Fruit fly (Drosophila melanogaster) whole organism, embryonic: ENCODE results near the gene CG16985.

ENCODE experiments used
- Asciz ChIP-seq: fragments of 200-800 bp; sonication (Bioruptor generic); optimal IDR thresholded peaks from 2 replicates; lab custom pipeline; 2017; ENCODE audit warnings: missing biosample characterization, mild to moderate bottlenecking, missing genetic modification characterization, missing genetic modification reagents
- BEAF-32 ChIP-seq: fragments of 200-800 bp; sonication (Bioruptor generic); optimal IDR thresholded peaks from 3 replicates; lab custom pipeline; 2017; ENCODE audit warnings: missing biosample characterization, missing genetic modification characterization, mild to moderate bottlenecking, moderate library complexity, missing genetic modification reagents
- Blimp-1 ChIP-seq: fragments of 200-800 bp; sonication (Bioruptor generic); optimal IDR thresholded peaks from 3 replicates; lab custom pipeline; 2018; ENCODE audit warnings: missing biosample characterization, missing genetic modification characterization, mild to moderate bottlenecking, moderate library complexity, missing genetic modification reagents
- CG10274 ChIP-seq: fragments of 200-800 bp; sonication (Bioruptor generic); optimal IDR thresholded peaks from 3 replicates; lab custom pipeline; 2017; ENCODE audit warnings: missing biosample characterization, mild to moderate bottlenecking, missing genetic modification characterization
- CG12659 ChIP-seq: fragments of 200-800 bp; sonication (Bioruptor generic); optimal IDR thresholded peaks from 3 replicates; lab custom pipeline; 2017; ENCODE audit warnings: mild to moderate bottlenecking, missing biosample characterization, missing genetic modification reagents, missing genetic modification characterization
- CG12769 ChIP-seq: fragments of 200-800 bp; sonication (Bioruptor generic); optimal IDR thresholded peaks from 2 replicates; lab custom pipeline; 2019; ENCODE audit warnings: missing biosample characterization, mild to moderate bottlenecking, missing genetic modification characterization, moderate library complexity
- CG13287 ChIP-seq: fragments of 200-800 bp; sonication (Bioruptor generic); IDR thresholded peaks from 2 replicates; pipeline ENCODE4 v1.3.6; 2022; ENCODE audit warnings: missing biosample characterization, missing genetic modification characterization; ENCODE audit not compliant: partially characterized antibody
- CG13424 ChIP-seq: fragments of 200-800 bp; sonication (Bioruptor generic); optimal IDR thresholded peaks from 2 replicates; lab custom pipeline; 2019; ENCODE audit warnings: missing biosample characterization, mild to moderate bottlenecking, missing genetic modification characterization, moderate library complexity
- CG14441 ChIP-seq: fragments of 200-800 bp; sonication (Bioruptor generic); IDR thresholded peaks from 2 replicates; pipeline ENCODE4 v1.3.6; 2022; ENCODE audit warnings: missing biosample characterization, missing genetic modification characterization
- CG14710 ChIP-seq: fragments of 200-800 bp; sonication (Bioruptor generic); optimal IDR thresholded peaks from 3 replicates; lab custom pipeline; 2019; ENCODE audit warnings: missing biosample characterization, mild to moderate bottlenecking, missing genetic modification characterization, moderate library complexity
- CG17186 ChIP-seq: fragments of 200-800 bp; sonication (Bioruptor generic); optimal IDR thresholded peaks from 3 replicates; lab custom pipeline; 2017; ENCODE audit warnings: missing biosample characterization, missing genetic modification reagents, missing genetic modification characterization
- CG18262 ChIP-seq: fragments of 200-800 bp; optimal IDR thresholded peaks from 3 replicates; lab custom pipeline; 2019; ENCODE audit warnings: missing biosample characterization, mild to moderate bottlenecking, missing genetic modification characterization, moderate library complexity
- CG18619 ChIP-seq: fragments of 200-800 bp; sonication (Bioruptor generic); optimal IDR thresholded peaks from 3 replicates; lab custom pipeline; 2017; ENCODE audit warnings: missing biosample characterization, mild to moderate bottlenecking, missing genetic modification characterization
- CG2120 ChIP-seq: fragments of 200-800 bp; sonication (Bioruptor generic); optimal IDR thresholded peaks from 3 replicates; lab custom pipeline; 2016; ENCODE audit warnings: missing biosample characterization, missing genetic modification characterization
- CG2202 ChIP-seq: fragments of 200-800 bp; sonication (Bioruptor generic); optimal IDR thresholded peaks from 2 replicates; lab custom pipeline; 2018; ENCODE audit warnings: missing biosample characterization, mild to moderate bottlenecking, missing genetic modification characterization
- CG2678 ChIP-seq: fragments of 200-800 bp; sonication (Bioruptor generic); optimal IDR thresholded peaks from 3 replicates; lab custom pipeline; 2019; ENCODE audit warnings: missing biosample characterization, mild to moderate bottlenecking, missing genetic modification characterization, moderate library complexity
- CG4360 ChIP-seq: fragments of 200-800 bp; sonication (Bioruptor generic); IDR thresholded peaks from 2 replicates; pipeline ENCODE4 v1.3.6; 2022; ENCODE audit warnings: missing biosample characterization, missing genetic modification characterization
- CG6791 ChIP-seq: fragments of 200-800 bp; sonication (Bioruptor generic); IDR thresholded peaks from 3 replicates; pipeline ENCODE4 v1.3.6; 2022; ENCODE audit warnings: missing biosample characterization, missing genetic modification characterization; ENCODE audit not compliant: partially characterized antibody
- CG7556 ChIP-seq: fragments of 200-800 bp; sonication (Bioruptor generic); optimal IDR thresholded peaks from 2 replicates; lab custom pipeline; 2017; ENCODE audit warnings: missing biosample characterization, mild to moderate bottlenecking, missing genetic modification characterization
- CG8359 ChIP-seq: fragments of 200-800 bp; sonication (Bioruptor generic); optimal IDR thresholded peaks from 2 replicates; lab custom pipeline; 2017; ENCODE audit warnings: missing biosample characterization, mild to moderate bottlenecking, missing genetic modification characterization, borderline replicate concordance
- CG8478 ChIP-seq: fragments of >200 bp; optimal IDR thresholded peaks from 2 replicates; lab custom pipeline; 2018
- CG8765 ChIP-seq: fragments of 200-800 bp; sonication (Bioruptor generic); IDR thresholded peaks from 2 replicates; pipeline ENCODE4 v1.3.6; 2022; ENCODE audit warnings: missing biosample characterization, missing genetic modification characterization
- CG9727 ChIP-seq: fragments of 200-800 bp; sonication (Bioruptor generic); optimal IDR thresholded peaks from 3 replicates; lab custom pipeline; 2017; ENCODE audit warnings: missing biosample characterization, mild to moderate bottlenecking, missing genetic modification characterization
- Camta ChIP-seq: fragments of 200-800 bp; sonication (Bioruptor generic); optimal IDR thresholded peaks from 2 replicates; lab custom pipeline; 2016; ENCODE audit warnings: missing biosample characterization, missing genetic modification characterization
- CkIIα-i1 ChIP-seq: fragments of 200-800 bp; sonication (Bioruptor generic); IDR thresholded peaks from 2 replicates; pipeline ENCODE4 v1.3.6; 2022; ENCODE audit warnings: missing biosample characterization, missing genetic modification characterization
- Dad ChIP-seq: fragments of 200-800 bp; sonication (Bioruptor generic); optimal IDR thresholded peaks from 3 replicates; lab custom pipeline; 2016; ENCODE audit warnings: missing biosample characterization, missing genetic modification characterization
- Doc3 ChIP-seq: fragments of 200-800 bp; sonication (Bioruptor generic); IDR thresholded peaks from 3 replicates; pipeline ENCODE4 v1.3.6; 2022; ENCODE audit warnings: missing biosample characterization, missing genetic modification characterization; ENCODE audit not compliant: partially characterized antibody
- Hand ChIP-seq: fragments of 200-800 bp; sonication (Bioruptor generic); optimal IDR thresholded peaks from 2 replicates; lab custom pipeline; 2017; ENCODE audit warnings: mild to moderate bottlenecking, missing biosample characterization, missing genetic modification reagents, missing genetic modification characterization
- NC2β ChIP-seq: fragments of 200-800 bp; sonication (Bioruptor generic); optimal IDR thresholded peaks from 2 replicates; lab custom pipeline; 2016; ENCODE audit warnings: missing biosample characterization, missing genetic modification characterization
- PHDP ChIP-seq: fragments of 200-800 bp; sonication (Bioruptor generic); optimal IDR thresholded peaks from 3 replicates; lab custom pipeline; 2018; ENCODE audit warnings: missing biosample characterization, mild to moderate bottlenecking, missing genetic modification characterization, moderate library complexity
- YL-1 ChIP-seq: fragments of 200-800 bp; sonication (Bioruptor generic); optimal IDR thresholded peaks from 3 replicates; lab custom pipeline; 2017; ENCODE audit warnings: missing biosample characterization, mild to moderate bottlenecking, missing genetic modification characterization
- ase ChIP-seq: fragments of 200-800 bp; sonication (Bioruptor generic); IDR thresholded peaks from 3 replicates; pipeline ENCODE4 v1.3.6; 2022; ENCODE audit warnings: missing biosample characterization, missing genetic modification characterization
- ash1 ChIP-seq: fragments of 200-800 bp; sonication (Bioruptor generic); optimal IDR thresholded peaks from 2 replicates; lab custom pipeline; 2018; ENCODE audit warnings: missing biosample characterization, mild to moderate bottlenecking, missing genetic modification characterization
- cad ChIP-seq: fragments of >200 bp; optimal IDR thresholded peaks from 2 replicates; lab custom pipeline; 2017; ENCODE audit warnings: missing biosample characterization, missing genetic modification characterization
- dm ChIP-seq: fragments of 200-800 bp; sonication (Bioruptor generic); optimal IDR thresholded peaks from 3 replicates; lab custom pipeline; 2016; ENCODE audit warnings: missing biosample characterization, missing genetic modification characterization
- fu2 ChIP-seq: fragments of 200-800 bp; sonication (Bioruptor generic); optimal IDR thresholded peaks from 2 replicates; lab custom pipeline; 2016; ENCODE audit warnings: missing biosample characterization, missing genetic modification characterization
- gem ChIP-seq: fragments of 200-800 bp; sonication (Bioruptor generic); optimal IDR thresholded peaks from 2 replicates; lab custom pipeline; 2019; ENCODE audit warnings: missing biosample characterization, mild to moderate bottlenecking, missing genetic modification characterization, moderate library complexity
- gsb ChIP-seq: fragments of 200-800 bp; sonication (Bioruptor generic); IDR thresholded peaks from 2 replicates; pipeline ENCODE4 v1.3.6; 2022; ENCODE audit warnings: missing biosample characterization, missing genetic modification characterization
- gt ChIP-seq: fragments of 200-800 bp; sonication (Bioruptor generic); IDR thresholded peaks from 2 replicates; pipeline ENCODE4 v1.3.6; 2022; ENCODE audit warnings: missing biosample characterization, missing genetic modification characterization
- insv ChIP-seq, 2 experiments: fragments of 200-800 bp; sonication (Bioruptor generic); optimal IDR thresholded peaks; 3 replicates each; lab custom pipeline; 2016 to 2018; ENCODE audit warnings: missing biosample characterization in 2 of 2, missing genetic modification characterization in 2 of 2
- nau ChIP-seq: fragments of 200-800 bp; sonication (Bioruptor generic); optimal IDR thresholded peaks from 3 replicates; lab custom pipeline; 2017; ENCODE audit warnings: missing biosample characterization, mild to moderate bottlenecking, missing genetic modification characterization, missing genetic modification reagents
- nom ChIP-seq: fragments of 200-800 bp; sonication (Bioruptor generic); optimal IDR thresholded peaks from 2 replicates; lab custom pipeline; 2017; ENCODE audit warnings: missing biosample characterization, missing genetic modification characterization, mild to moderate bottlenecking, moderate library complexity, missing genetic modification reagents
- org-1 ChIP-seq: fragments of 200-800 bp; sonication (Bioruptor generic); optimal IDR thresholded peaks from 2 replicates; lab custom pipeline; 2017; ENCODE audit warnings: missing biosample characterization, missing genetic modification characterization
- pan ChIP-seq, 4 experiments: fragments of >200 bp in 3 of 4; fragments of 200-800 bp in 1 of 4; sonication (Bioruptor generic) in 1 of 4; optimal IDR thresholded peaks in 3 of 4; IDR thresholded peaks in 1 of 4; 2 replicates each; pipeline versions ENCODE4 v1.3.6 to Lab custom; 2017 to 2022; ENCODE audit warnings: missing biosample characterization in 2 of 4, missing genetic modification characterization in 2 of 4, mixed read lengths in 1 of 4
- pnt ChIP-seq: fragments of 200-800 bp; sonication (Bioruptor generic); optimal IDR thresholded peaks from 3 replicates; lab custom pipeline; 2016; ENCODE audit warnings: missing biosample characterization, missing genetic modification characterization
- shn ChIP-seq: fragments of 200-800 bp; sonication (Bioruptor generic); optimal IDR thresholded peaks from 3 replicates; lab custom pipeline; 2016; ENCODE audit warnings: missing biosample characterization, missing genetic modification characterization
- wor ChIP-seq: fragments of 200-800 bp; sonication (Bioruptor generic); IDR thresholded peaks from 2 replicates; pipeline ENCODE4 v1.3.6; 2022; ENCODE audit warnings: missing biosample characterization, missing genetic modification characterization

CG16985 gene

DNA sequence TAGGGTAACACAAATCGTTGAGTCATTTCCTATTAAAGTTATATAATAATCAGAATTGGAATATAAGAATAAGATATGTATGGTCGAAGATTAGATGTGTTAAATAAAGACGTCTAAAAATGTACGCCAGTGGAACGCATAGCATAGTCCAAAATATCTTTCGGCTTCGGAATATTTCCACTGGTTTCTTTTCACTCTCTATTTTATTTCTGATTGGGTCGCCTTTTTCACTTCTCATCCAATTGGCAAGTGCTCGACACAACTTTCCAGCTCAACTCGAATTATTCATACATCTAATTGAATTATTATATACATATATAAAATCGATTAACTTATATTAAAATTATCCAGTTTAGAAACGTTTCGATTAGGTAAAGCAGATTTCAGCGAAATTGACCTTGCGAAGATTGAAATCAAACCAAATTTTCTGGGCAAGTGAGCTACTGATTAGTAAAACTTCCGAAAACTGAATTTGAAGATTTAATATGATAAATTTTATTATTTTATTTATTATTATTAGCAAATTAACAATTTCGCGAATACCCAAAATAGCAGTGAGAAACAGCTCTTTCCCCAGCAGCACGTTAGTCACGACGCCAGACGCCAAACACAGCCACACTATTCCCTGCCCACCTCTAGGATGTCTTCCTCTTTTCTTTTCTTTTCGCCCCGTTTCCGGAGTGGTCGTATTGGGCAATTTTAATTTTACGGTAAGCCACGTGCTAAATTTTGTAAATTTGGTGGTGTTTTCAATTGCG is 12.1 kb upstream of the CG16985 start, which contains the start of gene RpL8 (continued):
- TF ChIP-seq CG13424 (tag; lab: Kevin White, UChicago) (peak; percentile 66), YL-1 (GFP tag; lab: Kevin White, UChicago) (peak; percentile 98), CG2202 (tag; lab: Kevin White, UChicago) (peak; percentile 73), CG8478 (no peak), fu2 (GFP tag; lab: Kevin White, UChicago) (peak; percentile 55), Camta (GFP tag; lab: Kevin White, UChicago) (peak; percentile 68), Blimp-1 (GFP tag; lab: Kevin White, UChicago) (peak; percentile 41), CG12659 (peak; percentile 96), CG10274 (GFP tag; lab: Kevin White, UChicago) (peak; percentile 65), Doc3 (peak; percentile 61; the same call in 2 of the 3 replicates), insv (GFP tag; optimal IDR thresholded peaks at IDR 0.05; lab: Kevin White, UChicago) (peak in 1 of 2 experiments; percentile 93), NC2β (GFP tag; lab: Kevin White, UChicago) (peak; percentile 91), CG14710 (peak; percentile 71), gt (peak; percentile 29; the same call in 1 of the 2 replicates), nau (peak; percentile 88), CG8765 (GFP tag; lab: Robert Waterston, UW) (no peak), CG2120 (GFP tag; lab: Kevin White, UChicago) (peak; percentile 60), CG6791 (GFP tag; lab: Robert Waterston, UW) (peak; percentile 70), CkIIα-i1 (GFP tag; lab: Robert Waterston, UW) (no peak), CG2678 (peak; percentile 69), wor (GFP tag; lab: Robert Waterston, UW) (no peak), CG17186 (peak; percentile 65), ash1 (GFP tag; lab: Kevin White, UChicago) (peak; percentile 83), Asciz (GFP tag; lab: Kevin White, UChicago) (peak; percentile 82), CG8359 (peak; percentile 49), Hand (GFP tag; lab: Kevin White, UChicago) (peak; percentile 70), BEAF-32 (GFP tag; lab: Kevin White, UChicago) (peak; percentile 78), cad (GFP tag; lab: Kevin White, UChicago) (no peak), gsb (GFP tag; lab: Robert Waterston, UW) (peak; percentile 57), nom (peak; percentile 90), shn (GFP tag; lab: Kevin White, UChicago) (peak; percentile 62), pan (optimal IDR thresholded peaks at IDR 0.05; lab: Kevin White, UChicago) (no peak), pan (GFP tag; optimal IDR thresholded peaks at IDR 0.05 in 1 of 2, IDR thresholded peaks at IDR 0.05 in 1 of 2) (peak in 1 of 2 experiments; percentile 85), CG13287 (peak; percentile 61), pnt (GFP tag; lab: Kevin White, UChicago) (peak; percentile 27), org-1 (GFP tag; lab: Kevin White, UChicago) (peak; percentile 64), gem (tag; lab: Kevin White, UChicago) (peak; percentile 65), CG14441 (peak; percentile 78), Dad (GFP tag; lab: Kevin White, UChicago) (peak; percentile 74), dm (peak; percentile 95), PHDP (tag; lab: Kevin White, UChicago) (peak; percentile 81), CG9727 (GFP tag; lab: Kevin White, UChicago) (peak; percentile 86), CG7556 (GFP tag; lab: Kevin White, UChicago) (peak; percentile 35), ase (GFP tag; lab: Robert Waterston, UW) (peak; percentile 87), CG4360 (GFP tag; lab: Robert Waterston, UW) (peak; percentile 52; the same call in 1 of the 2 replicates), CG18262 (peak; percentile 59), CG18619 (GFP tag; lab: Kevin White, UChicago) (peak; percentile 84), CG12769 (tag; lab: Kevin White, UChicago) (peak; percentile 79)
